Worm (Caenorhabditis elegans) whole organism, midembryonic: ENCODE measurements around the gene tbc-8.

Experiments
- T22C8.4 ChIP-seq: fragments of 200-800 bp; sonication (Bioruptor generic); IDR thresholded peaks from 2 replicates; pipeline ENCODE4 v1.3.6; 2022; ENCODE audit warnings: missing genetic modification characterization, missing compliant biosample characterization
- cog-1 ChIP-seq: sonication (generic microtip); optimal IDR thresholded peaks from 2 replicates; lab custom pipeline; 2016; ENCODE audit warnings: missing genetic modification characterization, missing compliant biosample characterization
- flt-1 ChIP-seq: fragments of 200-800 bp; sonication (Bioruptor generic); IDR thresholded peaks from 2 replicates; pipeline ENCODE4 v1.3.6; 2022; ENCODE audit warnings: missing genetic modification characterization, missing compliant biosample characterization
- klf-2 ChIP-seq: fragments of 200-800 bp; sonication (Bioruptor generic); conservative IDR thresholded peaks from 2 replicates; pipeline ENCODE4 v1.3.6; 2022; ENCODE audit warnings: missing genetic modification reagents, missing genetic modification characterization, missing compliant biosample characterization
- med-1 ChIP-seq: sonication (generic microtip); optimal IDR thresholded peaks from 2 replicates; lab custom pipeline; 2017; ENCODE audit warnings: missing genetic modification characterization, mild to moderate bottlenecking, missing compliant biosample characterization, antibody characterized with exemption, missing genetic modification reagents; ENCODE audit not compliant: insufficient read depth
- ref-1 ChIP-seq: fragments of 200-800 bp; sonication (Bioruptor generic); conservative IDR thresholded peaks from 2 replicates; pipeline ENCODE4 v1.3.6; 2022; ENCODE audit warnings: missing genetic modification reagents, missing genetic modification characterization, missing compliant biosample characterization
- tab-1 ChIP-seq: fragments of 200-800 bp; sonication (Bioruptor generic); IDR thresholded peaks from 2 replicates; pipeline ENCODE4 v1.3.6; 2022; ENCODE audit warnings: missing genetic modification characterization, missing compliant biosample characterization
- ztf-23 ChIP-seq: fragments of 200-800 bp; sonication (Bioruptor generic); IDR thresholded peaks from 2 replicates; pipeline ENCODE4 v1.3.6; 2022; ENCODE audit warnings: missing genetic modification reagents, missing genetic modification characterization, missing compliant biosample characterization
- ztf-29 ChIP-seq: fragments of 200-800 bp; sonication (Bioruptor generic); IDR thresholded peaks from 2 replicates; pipeline ENCODE4 v1.3.6; 2022; ENCODE audit warnings: missing genetic modification reagents, missing genetic modification characterization, missing compliant biosample characterization

DNA sequence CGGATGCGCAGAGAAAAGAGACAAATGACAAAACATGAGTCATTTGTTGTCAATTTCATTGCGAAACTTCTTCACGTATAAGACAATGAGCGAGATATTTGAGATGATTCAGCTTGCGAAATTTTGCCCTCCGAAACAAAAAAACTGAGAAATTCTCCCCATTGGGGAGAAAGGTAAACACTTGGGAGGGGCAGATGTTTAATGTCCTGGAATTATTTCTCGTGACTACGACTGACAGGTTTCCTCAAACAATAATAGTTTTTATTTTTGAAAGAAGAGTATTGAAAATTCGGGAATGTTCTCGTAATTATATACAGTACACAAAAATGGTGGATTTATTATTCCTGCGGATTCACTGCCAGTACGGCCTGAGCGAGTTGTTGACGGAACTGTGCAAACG lies 33.5 kb upstream of the tbc-8 start:
- TF ChIP-seq tab-1 (no peak), flt-1 (no peak), ztf-29 (GFP tag; lab: Robert Waterston, UW) (no peak), T22C8.4 (no peak), cog-1 (no peak), ztf-23 (GFP tag; lab: Robert Waterston, UW) (no peak), ref-1 (GFP tag; lab: Robert Waterston, UW) (no peak), med-1 (no peak), klf-2 (GFP tag; lab: Robert Waterston, UW) (no peak)
